Worm (Caenorhabditis elegans) whole organism, late embryonic: Measurements from ENCODE around the gene Y75B8A.18.
A peak's percentile ranks its signal among the peaks of the same experiment; 100 is the strongest.

Experiments
- C08G9.2 ChIP-seq: sonication (generic microtip); optimal IDR thresholded peaks from 2 replicates; lab custom pipeline; 2016; ENCODE audit warnings: mild to moderate bottlenecking, missing genetic modification characterization, moderate library complexity, missing compliant biosample characterization
- K02D7.2 ChIP-seq: sonication (generic microtip); optimal IDR thresholded peaks from 2 replicates; lab custom pipeline; 2017; ENCODE audit warnings: mild to moderate bottlenecking, missing genetic modification characterization, missing compliant biosample characterization
- T23F11.4 ChIP-seq: fragments of 200-800 bp; sonication (Bioruptor generic); optimal IDR thresholded peaks from 2 replicates; lab custom pipeline; 2018; ENCODE audit warnings: mild to moderate bottlenecking, missing genetic modification characterization, missing compliant biosample characterization
- ahr-1 ChIP-seq: sonication (generic microtip); optimal IDR thresholded peaks from 2 replicates; lab custom pipeline; 2016; ENCODE audit warnings: missing genetic modification characterization, missing compliant biosample characterization
- ceh-14 ChIP-seq: sonication (generic microtip); optimal IDR thresholded peaks from 2 replicates; lab custom pipeline; 2016; ENCODE audit warnings: missing genotype, missing genetic modification characterization, missing compliant biosample characterization
- ceh-22 ChIP-seq: sonication (generic microtip); optimal IDR thresholded peaks from 2 replicates; lab custom pipeline; 2017; ENCODE audit warnings: missing biosample characterization, missing genetic modification characterization
- ceh-30 ChIP-seq: fragments of 150-350 bp; optimal IDR thresholded peaks from 2 replicates; lab custom pipeline; 2014; ENCODE audit warnings: missing biosample characterization, missing genetic modification characterization
- ceh-6 ChIP-seq: fragments of 200-800 bp; sonication (Bioruptor generic); optimal IDR thresholded peaks from 2 replicates; lab custom pipeline; 2018; ENCODE audit warnings: mild to moderate bottlenecking, missing genetic modification characterization, missing compliant biosample characterization
- che-1 ChIP-seq: sonication (generic microtip); optimal IDR thresholded peaks from 2 replicates; lab custom pipeline; 2016; ENCODE audit warnings: mild to moderate bottlenecking, missing genetic modification characterization, missing compliant biosample characterization
- dmd-4 ChIP-seq: sonication (generic microtip); optimal IDR thresholded peaks from 2 replicates; lab custom pipeline; 2016; ENCODE audit warnings: borderline replicate concordance, missing genetic modification characterization, missing compliant biosample characterization
- dve-1 ChIP-seq: sonication (generic microtip); optimal IDR thresholded peaks from 2 replicates; lab custom pipeline; 2017; ENCODE audit warnings: antibody characterized with exemption, mild to moderate bottlenecking, missing genetic modification characterization, missing compliant biosample characterization
- elt-2 ChIP-seq: sonication (generic microtip); optimal IDR thresholded peaks from 2 replicates; lab custom pipeline; 2016; ENCODE audit warnings: missing genetic modification reagents, missing genetic modification characterization, missing compliant biosample characterization
- elt-4 ChIP-seq: sonication (generic microtip); optimal IDR thresholded peaks from 2 replicates; lab custom pipeline; 2016; ENCODE audit warnings: missing genetic modification characterization, missing compliant biosample characterization
- eyg-1 ChIP-seq: sonication (generic microtip); optimal IDR thresholded peaks from 2 replicates; lab custom pipeline; 2016; ENCODE audit warnings: missing genotype, missing genetic modification characterization, missing compliant biosample characterization
- fax-1 ChIP-seq: sonication (generic microtip); optimal IDR thresholded peaks from 2 replicates; lab custom pipeline; 2016; ENCODE audit warnings: missing genotype, missing genetic modification characterization, missing compliant biosample characterization
- fkh-6 ChIP-seq: sonication (generic microtip); optimal IDR thresholded peaks from 2 replicates; lab custom pipeline; 2016; ENCODE audit warnings: missing genetic modification characterization, missing compliant biosample characterization
- hlh-15 ChIP-seq: sonication (generic microtip); optimal IDR thresholded peaks from 2 replicates; lab custom pipeline; 2016; ENCODE audit warnings: missing genetic modification characterization, missing compliant biosample characterization
- hlh-6 ChIP-seq: sonication (generic microtip); optimal IDR thresholded peaks from 2 replicates; lab custom pipeline; 2016; ENCODE audit warnings: missing genotype, missing genetic modification characterization, missing compliant biosample characterization
- madf-2 ChIP-seq: sonication (generic microtip); optimal IDR thresholded peaks from 2 replicates; lab custom pipeline; 2017; ENCODE audit warnings: missing genetic modification characterization, missing compliant biosample characterization
- mec-3 ChIP-seq: sonication (generic microtip); optimal IDR thresholded peaks from 2 replicates; lab custom pipeline; 2016; ENCODE audit warnings: borderline replicate concordance, missing genetic modification characterization, missing compliant biosample characterization
- nfya-1 ChIP-seq: sonication (generic microtip); optimal IDR thresholded peaks from 2 replicates; lab custom pipeline; 2017; ENCODE audit warnings: missing genetic modification characterization, mild to moderate bottlenecking, missing compliant biosample characterization, antibody characterized with exemption, moderate library complexity
- npax-4 ChIP-seq: sonication (generic microtip); optimal IDR thresholded peaks from 2 replicates; lab custom pipeline; 2016; ENCODE audit warnings: missing genetic modification characterization, missing compliant biosample characterization
- odd-2 ChIP-seq: sonication (generic microtip); optimal IDR thresholded peaks from 2 replicates; lab custom pipeline; 2017; ENCODE audit warnings: antibody characterized with exemption, mild to moderate bottlenecking, missing genetic modification characterization, missing compliant biosample characterization
- pag-3 ChIP-seq: sonication (generic microtip); optimal IDR thresholded peaks from 2 replicates; lab custom pipeline; 2016; ENCODE audit warnings: missing compliant biosample characterization, missing genetic modification characterization, borderline replicate concordance
- pha-2 ChIP-seq: sonication (generic microtip); optimal IDR thresholded peaks from 2 replicates; lab custom pipeline; 2017; ENCODE audit warnings: mild to moderate bottlenecking, missing genetic modification characterization, missing compliant biosample characterization
- pha-4 ChIP-seq: fragments of 150-350 bp; optimal IDR thresholded peaks from 2 replicates; lab custom pipeline; 2018; ENCODE audit warnings: missing biosample characterization, missing genetic modification reagents, missing genetic modification characterization
- pros-1 ChIP-seq: fragments of 150-350 bp; optimal IDR thresholded peaks from 2 replicates; lab custom pipeline; 2014; ENCODE audit warnings: missing biosample characterization, missing genetic modification reagents, missing genetic modification characterization
- ref-2 ChIP-seq: sonication (generic microtip); optimal IDR thresholded peaks from 2 replicates; lab custom pipeline; 2016; ENCODE audit warnings: missing genetic modification characterization, missing compliant biosample characterization
- sox-2 ChIP-seq: fragments of 200-800 bp; sonication (Bioruptor generic); IDR thresholded peaks from 2 replicates; pipeline ENCODE4 v1.3.6; 2022; ENCODE audit warnings: missing genetic modification reagents, missing genetic modification characterization, missing compliant biosample characterization
- sox-4 ChIP-seq: sonication (generic microtip); optimal IDR thresholded peaks from 2 replicates; lab custom pipeline; 2017; ENCODE audit warnings: mild to moderate bottlenecking, missing genetic modification characterization, inconsistent platforms, missing compliant biosample characterization
- syd-9 ChIP-seq: sonication (generic microtip); optimal IDR thresholded peaks from 2 replicates; lab custom pipeline; 2016; ENCODE audit warnings: mild to moderate bottlenecking, missing genetic modification characterization, moderate library complexity, missing compliant biosample characterization
- tbx-7 ChIP-seq: sonication (generic microtip); optimal IDR thresholded peaks from 2 replicates; lab custom pipeline; 2016; ENCODE audit warnings: missing genotype, missing genetic modification characterization, missing compliant biosample characterization
- unc-42 ChIP-seq: sonication (generic microtip); optimal IDR thresholded peaks from 2 replicates; lab custom pipeline; 2016; ENCODE audit warnings: missing genotype, missing genetic modification characterization, missing compliant biosample characterization
- unc-86 ChIP-seq: sonication (generic microtip); optimal IDR thresholded peaks from 2 replicates; lab custom pipeline; 2016; ENCODE audit warnings: missing genetic modification characterization, missing compliant biosample characterization
- ztf-16 ChIP-seq: sonication (generic microtip); optimal IDR thresholded peaks from 2 replicates; lab custom pipeline; 2017; ENCODE audit warnings: missing genetic modification characterization, missing compliant biosample characterization

Y75B8A.18 gene

DNA sequence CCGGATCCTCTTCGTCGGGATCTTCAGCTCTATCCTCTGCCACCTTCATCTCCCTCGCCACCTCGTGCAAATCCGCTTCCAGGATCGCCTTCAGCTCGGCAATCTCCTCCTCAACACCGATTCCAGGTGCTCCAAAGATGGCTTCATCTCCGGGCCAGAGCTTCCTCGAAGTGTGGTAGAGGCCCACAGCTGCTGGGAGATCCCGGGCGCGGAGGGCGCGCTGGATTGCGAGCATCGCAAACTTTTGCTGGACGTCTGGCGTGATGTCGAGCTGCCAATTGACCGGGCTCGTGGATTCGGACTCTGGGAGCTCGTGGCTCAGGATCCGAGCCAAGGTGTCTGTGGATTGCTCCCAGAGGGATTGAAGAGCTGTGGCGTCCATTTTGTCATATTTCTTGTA, 19.5 kb upstream of the Y75B8A.18 start:
- TF ChIP-seq elt-4 (no peak), pha-2 (tag; lab: Kevin White, UChicago) (no peak), mec-3 (tag; lab: Kevin White, UChicago) (peak; percentile 35)

DNA sequence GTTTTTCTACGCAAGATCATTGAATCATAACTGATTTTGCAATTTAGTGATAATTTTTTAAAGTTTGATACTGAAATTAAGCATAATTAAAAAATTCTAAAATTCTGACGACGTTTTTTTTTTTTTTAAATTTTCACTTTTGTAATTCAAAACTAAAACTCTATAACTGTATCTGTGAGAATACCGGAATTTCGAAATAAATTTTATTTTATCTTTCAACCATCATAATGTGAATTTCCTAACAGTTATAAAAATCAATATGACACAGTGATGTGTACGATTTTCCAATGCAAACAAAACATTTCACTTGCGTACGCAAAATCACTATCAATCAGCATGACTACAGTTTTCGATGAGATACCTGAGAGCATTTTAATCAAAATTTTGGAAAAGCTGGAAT, 9.9 kb upstream of the Y75B8A.18 start, which contains the start of the genes grl-15 and fbxa-89:
Gene grl-15, minus strand, starts transcription at position 101 of the 400 bp plus-strand sequence.
Gene fbxa-89, plus strand, starts transcription at position 271 of the 400 bp plus-strand sequence.
- TF ChIP-seq ceh-30 (tag; lab: Kevin White, UChicago): no peak
- no peak for TF ChIP-seq pros-1 (tag; lab: Kevin White, UChicago)
- TF ChIP-seq ceh-14 (tag; lab: Kevin White, UChicago): no peak
- TF ChIP-seq ref-2: no peak
- no peak for TF ChIP-seq elt-2 (tag; lab: Kevin White, UChicago)
- no peak for TF ChIP-seq fax-1 (tag; lab: Kevin White, UChicago)
- TF ChIP-seq ahr-1: no peak
- no peak for TF ChIP-seq odd-2 (tag; lab: Kevin White, UChicago)
- no peak for TF ChIP-seq tbx-7 (tag; lab: Kevin White, UChicago)
- TF ChIP-seq sox-4: no peak
- no peak for TF ChIP-seq ceh-6 (GFP tag; lab: Kevin White, UChicago)
- no peak for TF ChIP-seq C08G9.2
- no peak for TF ChIP-seq unc-86 (tag; lab: Kevin White, UChicago)
- no peak for TF ChIP-seq ceh-22 (tag; lab: Kevin White, UChicago)
- TF ChIP-seq madf-2 (tag; lab: Kevin White, UChicago): no peak

DNA sequence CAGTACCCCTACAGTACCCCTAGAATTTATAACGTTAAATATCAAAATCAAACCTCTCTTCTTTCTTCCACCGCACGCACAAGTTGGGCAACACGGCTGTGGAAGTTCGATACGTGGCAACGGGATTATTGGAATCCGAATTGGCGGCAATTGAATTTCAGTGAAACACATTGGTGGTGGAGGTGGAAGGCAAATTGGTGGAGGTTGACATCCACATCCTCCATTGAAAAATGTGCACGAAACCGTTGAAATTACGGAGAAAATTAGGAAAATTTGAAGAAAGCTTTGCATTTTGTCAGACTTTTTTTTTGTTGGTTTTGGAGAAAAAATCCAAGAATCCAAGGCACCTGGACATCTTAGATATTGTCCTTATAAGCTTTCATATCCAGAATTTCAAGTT, 9.3 kb upstream of the Y75B8A.18 start:
- TF ChIP-seq madf-2 (tag; lab: Kevin White, UChicago) (no peak), unc-42 (tag; lab: Kevin White, UChicago) (no peak), K02D7.2 (tag; lab: Kevin White, UChicago) (no peak), fkh-6 (no peak), pha-2 (tag; lab: Kevin White, UChicago) (no peak), pag-3 (tag; lab: Kevin White, UChicago) (no peak), sox-2 (GFP tag; lab: Robert Waterston, UW) (no peak), pha-4 (tag; lab: Kevin White, UChicago) (no peak), che-1 (tag; lab: Kevin White, UChicago) (no peak), T23F11.4 (GFP tag; lab: Kevin White, UChicago) (no peak), hlh-15 (no peak), dmd-4 (tag; lab: Kevin White, UChicago) (no peak), syd-9 (no peak)

DNA sequence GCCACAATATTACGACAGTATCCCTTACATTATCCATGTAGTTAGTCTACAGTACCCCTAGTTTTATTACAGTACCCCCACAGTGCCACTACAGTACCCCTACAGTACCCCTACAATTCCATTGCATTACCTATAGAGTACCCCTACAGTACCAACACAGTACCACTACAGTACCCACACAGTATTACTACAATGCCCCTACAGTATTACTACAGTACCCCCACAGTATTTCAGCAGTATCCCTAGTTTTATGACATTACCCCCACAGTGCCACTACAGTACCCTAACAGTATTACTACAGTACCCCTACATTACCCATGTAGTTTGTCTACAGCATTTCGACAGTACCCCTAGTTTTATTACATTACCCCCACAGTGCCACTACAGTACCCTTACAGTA, 7.5 kb upstream of the Y75B8A.18 start:
- no peak for TF ChIP-seq ztf-16 (tag; lab: Kevin White, UChicago)
- no peak for TF ChIP-seq ahr-1
- TF ChIP-seq npax-4 (tag; lab: Kevin White, UChicago): no peak
- no peak for TF ChIP-seq hlh-6
- no peak for TF ChIP-seq eyg-1 (tag; lab: Kevin White, UChicago)

DNA sequence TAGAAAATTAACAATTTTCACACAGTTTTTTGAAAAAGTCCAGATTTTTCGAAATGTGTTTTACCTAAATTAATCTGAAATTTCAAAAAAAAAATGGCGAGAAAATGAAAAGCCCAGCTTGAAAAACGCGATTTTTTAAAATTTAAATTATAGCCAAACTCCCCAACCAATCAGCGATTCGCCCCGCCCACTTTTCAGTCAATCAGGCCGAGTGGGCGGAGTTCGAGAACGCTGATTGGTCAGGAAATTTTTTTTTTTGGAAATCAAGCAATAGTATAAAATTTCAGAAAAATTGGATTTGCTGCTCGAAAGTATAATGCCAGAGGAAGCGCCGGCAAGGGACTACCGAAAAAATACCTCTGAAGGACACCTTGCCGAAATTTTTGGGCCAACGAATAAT, 5.5 kb upstream of the Y75B8A.18 start:
- peak; percentile 98 for TF ChIP-seq nfya-1 (tag; lab: Kevin White, UChicago)
- TF ChIP-seq C08G9.2: no peak

DNA sequence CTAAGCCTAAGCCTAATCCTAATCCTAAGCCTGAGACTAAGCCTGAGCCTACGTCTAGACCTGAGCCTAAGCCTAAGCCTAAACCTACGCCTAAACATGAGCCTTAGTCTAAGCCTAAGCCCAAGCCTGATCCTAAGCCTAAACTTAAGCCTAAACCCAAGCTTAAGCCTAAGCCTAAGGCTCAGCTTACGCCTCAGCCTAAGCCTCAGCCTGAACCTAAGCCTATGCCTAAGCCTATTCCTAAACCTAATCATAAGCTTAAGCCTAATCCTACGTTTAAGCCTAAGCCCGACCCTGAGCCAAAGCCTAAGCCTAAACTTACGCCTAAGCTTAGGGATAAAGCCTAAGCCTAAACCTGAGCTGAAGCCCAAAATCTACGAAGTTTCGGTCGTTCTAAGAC, 4.2 kb upstream of the Y75B8A.18 start:
- TF ChIP-seq dve-1: peak; percentile 95
- TF ChIP-seq unc-42 (tag; lab: Kevin White, UChicago): no peak
